Fruit fly (Drosophila melanogaster) whole organism, embryonic: Measurements from ENCODE around the gene CG5776.

Experiments used
- B-H2 ChIP-seq: fragments of 200-800 bp; sonication (Bioruptor generic); optimal IDR thresholded peaks from 2 replicates; lab custom pipeline; 2018; ENCODE audit warnings: missing biosample characterization, mild to moderate bottlenecking, missing genetic modification characterization
- CG10431 ChIP-seq: fragments of 200-800 bp; sonication (Bioruptor generic); optimal IDR thresholded peaks from 3 replicates; lab custom pipeline; 2018; ENCODE audit warnings: missing biosample characterization, mild to moderate bottlenecking, missing genetic modification characterization
- CG11456 ChIP-seq: fragments of 200-800 bp; sonication (Bioruptor generic); IDR thresholded peaks from 3 replicates; pipeline ENCODE4 v1.3.6; 2022; ENCODE audit warnings: missing biosample characterization, missing genetic modification characterization
- CG11723 ChIP-seq: fragments of 200-800 bp; sonication (Bioruptor generic); optimal IDR thresholded peaks from 2 replicates; lab custom pipeline; 2017; ENCODE audit warnings: missing biosample characterization, mild to moderate bottlenecking, missing genetic modification characterization
- CG14860 ChIP-seq: fragments of 200-800 bp; sonication (Bioruptor generic); IDR thresholded peaks from 3 replicates; pipeline ENCODE4 v1.3.6; 2022; ENCODE audit warnings: missing biosample characterization, missing genetic modification characterization; ENCODE audit not compliant: partially characterized antibody
- CG30020 ChIP-seq: fragments of 200-800 bp; optimal IDR thresholded peaks from 2 replicates; lab custom pipeline; 2019; ENCODE audit warnings: missing biosample characterization, mild to moderate bottlenecking, missing genetic modification characterization, moderate library complexity
- CG31224 ChIP-seq: fragments of 200-800 bp; sonication (Bioruptor generic); IDR thresholded peaks from 2 replicates; pipeline ENCODE4 v1.3.6; 2022; ENCODE audit warnings: missing biosample characterization, missing genetic modification characterization
- CG4360 ChIP-seq: fragments of 200-800 bp; sonication (Bioruptor generic); IDR thresholded peaks from 2 replicates; pipeline ENCODE4 v1.3.6; 2022; ENCODE audit warnings: missing biosample characterization, missing genetic modification characterization
- CG4707 ChIP-seq: fragments of 200-800 bp; sonication (Bioruptor generic); optimal IDR thresholded peaks from 2 replicates; lab custom pipeline; 2018; ENCODE audit warnings: missing biosample characterization, mild to moderate bottlenecking, missing genetic modification characterization, moderate library complexity
- CG4730 ChIP-seq: fragments of 200-800 bp; sonication (Bioruptor generic); IDR thresholded peaks from 2 replicates; pipeline ENCODE4 v1.3.6; 2022; ENCODE audit warnings: missing biosample characterization, missing genetic modification characterization
- CG5245 ChIP-seq: fragments of 200-800 bp; sonication (Bioruptor generic); optimal IDR thresholded peaks from 3 replicates; lab custom pipeline; 2016; ENCODE audit warnings: missing biosample characterization, missing genetic modification characterization
- CG6175 ChIP-seq: fragments of 200-800 bp; sonication (Bioruptor generic); IDR thresholded peaks from 3 replicates; pipeline ENCODE4 v1.3.6; 2022; ENCODE audit warnings: missing biosample characterization, missing genetic modification characterization
- CG8388 ChIP-seq: fragments of 200-800 bp; sonication (Bioruptor generic); optimal IDR thresholded peaks from 2 replicates; lab custom pipeline; 2019; ENCODE audit warnings: missing biosample characterization, mild to moderate bottlenecking, missing genetic modification characterization, moderate library complexity
- CG8924 ChIP-seq: fragments of 200-800 bp; optimal IDR thresholded peaks from 3 replicates; lab custom pipeline; 2019; ENCODE audit warnings: missing biosample characterization, mild to moderate bottlenecking, missing genetic modification characterization, moderate library complexity
- CG9727 ChIP-seq: fragments of 200-800 bp; sonication (Bioruptor generic); optimal IDR thresholded peaks from 3 replicates; lab custom pipeline; 2017; ENCODE audit warnings: missing biosample characterization, mild to moderate bottlenecking, missing genetic modification characterization
- Camta ChIP-seq: fragments of 200-800 bp; sonication (Bioruptor generic); optimal IDR thresholded peaks from 2 replicates; lab custom pipeline; 2016; ENCODE audit warnings: missing biosample characterization, missing genetic modification characterization
- D ChIP-seq, 2 experiments: fragments of 200-800 bp in 1 of 2; fragments of >200 bp in 1 of 2; sonication (Bioruptor generic) in 1 of 2; optimal IDR thresholded peaks; 2 replicates in 1 of 2; 3 replicates in 1 of 2; lab custom pipeline; 2017; ENCODE audit warnings: mild to moderate bottlenecking in 1 of 2, missing biosample characterization in 1 of 2, missing genetic modification characterization in 1 of 2, missing genetic modification reagents in 1 of 2
- Dll ChIP-seq: fragments of 200-800 bp; sonication (Bioruptor generic); IDR thresholded peaks from 4 replicates; pipeline ENCODE4 v1.3.6; 2022; ENCODE audit warnings: missing biosample characterization, missing genetic modification characterization; ENCODE audit not compliant: partially characterized antibody
- Gug ChIP-seq: fragments of 200-800 bp; sonication (Bioruptor generic); IDR thresholded peaks from 4 replicates; pipeline ENCODE4 v1.3.6; 2022; ENCODE audit warnings: missing biosample characterization, missing genetic modification characterization
- HHEX ChIP-seq: fragments of 200-800 bp; sonication (Bioruptor generic); optimal IDR thresholded peaks from 3 replicates; lab custom pipeline; 2017; ENCODE audit warnings: missing biosample characterization, mild to moderate bottlenecking, missing genetic modification characterization, missing genetic modification reagents
- HLH4C ChIP-seq: fragments of 200-800 bp; sonication (Bioruptor generic); IDR thresholded peaks from 3 replicates; pipeline ENCODE4 v1.3.6; 2022; ENCODE audit warnings: missing biosample characterization, missing genetic modification characterization; ENCODE audit not compliant: partially characterized antibody
- HLH54F ChIP-seq: fragments of 200-800 bp; sonication (Bioruptor generic); optimal IDR thresholded peaks from 3 replicates; lab custom pipeline; 2016; ENCODE audit warnings: missing biosample characterization, missing genetic modification characterization
- Hr3 ChIP-seq: fragments of 200-800 bp; sonication (Bioruptor generic); optimal IDR thresholded peaks from 3 replicates; lab custom pipeline; 2016; ENCODE audit warnings: missing biosample characterization, missing genetic modification characterization
- Hr39 ChIP-seq: fragments of >200 bp; optimal IDR thresholded peaks from 2 replicates; lab custom pipeline; 2017
- Nf-YC ChIP-seq: fragments of 200-800 bp; optimal IDR thresholded peaks from 3 replicates; lab custom pipeline; 2019; ENCODE audit warnings: missing biosample characterization, mild to moderate bottlenecking, missing genetic modification characterization, moderate library complexity
- Poxn ChIP-seq: fragments of 200-800 bp; sonication (Bioruptor generic); IDR thresholded peaks from 2 replicates; pipeline ENCODE4 v1.3.6; 2022; ENCODE audit warnings: missing biosample characterization, missing genetic modification characterization
- Sry-δ ChIP-seq: fragments of 200-800 bp; sonication (Bioruptor generic); optimal IDR thresholded peaks from 2 replicates; lab custom pipeline; 2016; ENCODE audit warnings: missing biosample characterization, missing genetic modification characterization
- Trl ChIP-seq, 3 experiments: fragments of >200 bp in 2 of 3; fragments of 200-800 bp in 1 of 3; sonication (Bioruptor generic) in 1 of 3; optimal IDR thresholded peaks; 2 replicates in 1 of 3; 3 replicates in 2 of 3; lab custom pipeline; 2016 to 2017; ENCODE audit warnings: missing biosample characterization in 1 of 3, missing genetic modification characterization in 1 of 3
- ash1 ChIP-seq: fragments of 200-800 bp; sonication (Bioruptor generic); optimal IDR thresholded peaks from 2 replicates; lab custom pipeline; 2018; ENCODE audit warnings: missing biosample characterization, mild to moderate bottlenecking, missing genetic modification characterization
- cg ChIP-seq: fragments of 200-800 bp; sonication (Bioruptor generic); optimal IDR thresholded peaks from 3 replicates; lab custom pipeline; 2019; ENCODE audit warnings: missing biosample characterization, mild to moderate bottlenecking, missing genetic modification characterization, moderate library complexity
- da ChIP-seq: fragments of 200-800 bp; sonication (Bioruptor generic); optimal IDR thresholded peaks from 2 replicates; lab custom pipeline; 2016; ENCODE audit warnings: missing biosample characterization, missing genetic modification characterization
- dysf ChIP-seq: fragments of 200-800 bp; sonication (Bioruptor generic); IDR thresholded peaks from 3 replicates; pipeline ENCODE4 v1.3.6; 2022; ENCODE audit warnings: missing biosample characterization, missing genetic modification characterization
- eve ChIP-seq, 2 experiments: fragments of >200 bp; optimal IDR thresholded peaks; 2 replicates each; lab custom pipeline; 2017; ENCODE audit warnings: missing biosample characterization in 2 of 2, missing genetic modification characterization in 2 of 2
- fd3F ChIP-seq: fragments of 200-800 bp; sonication (Bioruptor generic); optimal IDR thresholded peaks from 2 replicates; lab custom pipeline; 2018; ENCODE audit warnings: missing biosample characterization, mild to moderate bottlenecking, missing genetic modification characterization, moderate library complexity
- gsb-n ChIP-seq: fragments of 200-800 bp; sonication (Bioruptor generic); optimal IDR thresholded peaks from 3 replicates; lab custom pipeline; 2018; ENCODE audit warnings: missing biosample characterization, mild to moderate bottlenecking, missing genetic modification characterization
- h ChIP-seq: fragments of >200 bp; optimal IDR thresholded peaks from 2 replicates; lab custom pipeline; 2017
- ind ChIP-seq: fragments of 200-800 bp; sonication (Bioruptor generic); optimal IDR thresholded peaks from 3 replicates; lab custom pipeline; 2016; ENCODE audit warnings: missing biosample characterization, missing genetic modification characterization
- lilli ChIP-seq: fragments of 200-800 bp; sonication (Bioruptor generic); optimal IDR thresholded peaks from 3 replicates; lab custom pipeline; 2016; ENCODE audit warnings: missing biosample characterization, missing genetic modification characterization
- mirr ChIP-seq: fragments of 200-800 bp; sonication (Bioruptor generic); optimal IDR thresholded peaks from 3 replicates; lab custom pipeline; 2018; ENCODE audit warnings: missing biosample characterization, mild to moderate bottlenecking, missing genetic modification characterization
- pros ChIP-seq: fragments of 200-800 bp; sonication (Bioruptor generic); optimal IDR thresholded peaks from 3 replicates; lab custom pipeline; 2019; ENCODE audit warnings: missing biosample characterization, mild to moderate bottlenecking, missing genetic modification characterization, moderate library complexity
- scrt ChIP-seq: fragments of 200-800 bp; sonication (Bioruptor generic); optimal IDR thresholded peaks from 2 replicates; lab custom pipeline; 2018; ENCODE audit warnings: missing biosample characterization, mild to moderate bottlenecking, missing genetic modification characterization, moderate library complexity
- sqz ChIP-seq: fragments of 200-800 bp; sonication (Bioruptor generic); optimal IDR thresholded peaks from 3 replicates; lab custom pipeline; 2018; ENCODE audit warnings: missing biosample characterization, mild to moderate bottlenecking, missing genetic modification characterization
- sr ChIP-seq: fragments of 200-800 bp; sonication (Bioruptor generic); IDR thresholded peaks from 3 replicates; pipeline ENCODE4 v1.3.6; 2022; ENCODE audit warnings: missing biosample characterization, missing genetic modification characterization
- ssp ChIP-seq: fragments of 200-800 bp; sonication (Bioruptor generic); IDR thresholded peaks from 2 replicates; pipeline ENCODE4 v1.3.6; 2022; ENCODE audit warnings: missing biosample characterization, missing genetic modification characterization
- tll ChIP-seq, 2 experiments: fragments of 200-800 bp in 1 of 2; fragments of >200 bp in 1 of 2; sonication (Bioruptor generic) in 1 of 2; optimal IDR thresholded peaks; 2 replicates each; lab custom pipeline; 2017 to 2019; ENCODE audit warnings: missing biosample characterization in 2 of 2, missing genetic modification characterization in 2 of 2, mild to moderate bottlenecking in 1 of 2, moderate library complexity in 1 of 2
- ttk ChIP-seq: fragments of 200-800 bp; sonication (Bioruptor generic); IDR thresholded peaks from 2 replicates; pipeline ENCODE4 v2.1.2; 2022; ENCODE audit warnings: missing biosample characterization, missing genetic modification characterization
- unc-4 ChIP-seq: fragments of 200-800 bp; sonication (Bioruptor generic); IDR thresholded peaks from 2 replicates; pipeline ENCODE4 v1.3.6; 2022; ENCODE audit warnings: missing biosample characterization, missing genetic modification characterization; ENCODE audit not compliant: partially characterized antibody
- vnd ChIP-seq: fragments of 200-800 bp; sonication (Bioruptor generic); IDR thresholded peaks from 3 replicates; pipeline ENCODE4 v1.3.6; 2022; ENCODE audit warnings: missing biosample characterization, missing genetic modification characterization; ENCODE audit not compliant: partially characterized antibody
- vvl ChIP-seq: fragments of 200-800 bp; sonication (Bioruptor generic); IDR thresholded peaks from 2 replicates; pipeline ENCODE4 v1.3.6; 2022; ENCODE audit warnings: missing biosample characterization, missing genetic modification characterization
- yki ChIP-seq: fragments of >200 bp; optimal IDR thresholded peaks from 3 replicates; lab custom pipeline; 2018

Gene CG5776

DNA sequence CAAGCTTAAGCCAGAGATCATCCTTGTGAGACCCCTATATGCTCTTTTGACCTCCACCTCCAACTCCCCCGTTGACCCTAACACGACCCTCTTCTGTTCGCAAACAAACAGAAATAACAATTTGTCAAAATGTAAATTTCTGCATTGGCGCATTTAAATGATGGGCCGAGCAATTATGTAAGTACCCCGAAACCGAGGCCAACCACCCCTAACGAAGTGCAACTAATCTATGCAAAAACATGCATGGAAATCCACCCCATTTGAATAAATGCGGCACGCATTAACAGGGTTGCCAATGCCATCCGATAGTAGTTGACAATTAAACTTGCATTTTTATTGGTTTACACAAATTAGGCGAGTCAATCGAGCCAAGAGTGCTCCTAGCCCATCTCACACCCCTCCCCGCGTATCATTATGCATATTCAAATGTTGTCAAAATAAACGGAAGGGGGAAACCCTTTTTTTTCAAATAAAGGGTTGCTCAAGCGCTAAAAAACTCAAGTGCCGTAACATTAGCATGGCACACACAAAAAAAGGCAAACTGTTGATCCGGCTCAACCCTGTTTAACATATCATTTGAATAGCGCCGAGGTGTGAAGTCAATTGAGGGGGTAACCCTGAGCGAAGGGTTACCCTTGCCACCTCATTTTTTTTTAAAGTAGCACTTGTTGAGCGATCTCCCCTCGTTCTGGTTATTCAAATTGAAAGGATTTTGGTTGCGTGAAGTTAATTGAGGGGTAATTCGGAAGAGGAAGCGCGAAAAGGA lies 22.5 kb downstream of the CG5776 start (continued):
- TF ChIP-seq HHEX (GFP tag; lab: Kevin White, UChicago) (no peak), h (lab: Kevin White, UChicago) (no peak), B-H2 (GFP tag; lab: Kevin White, UChicago) (no peak), eve (GFP tag; optimal IDR thresholded peaks at IDR 0.05; lab: Kevin White, UChicago) (no peak), fd3F (GFP tag; lab: Kevin White, UChicago) (no peak), Camta (no peak), ttk (GFP tag; lab: Robert Waterston, UW) (no peak), Hr39 (lab: Kevin White, UChicago) (no peak), ssp (GFP tag; lab: Robert Waterston, UW) (no peak), HLH4C (GFP tag; lab: Robert Waterston, UW) (no peak), ash1 (GFP tag; lab: Kevin White, UChicago) (no peak), CG14860 (no peak), Sry-δ (GFP tag; lab: Kevin White, UChicago) (no peak), CG8924 (tag; lab: Kevin White, UChicago) (peak; percentile 1), Trl (optimal IDR thresholded peaks at IDR 0.05; lab: Kevin White, UChicago) (no peak), Trl (GFP tag; optimal IDR thresholded peaks at IDR 0.05; lab: Kevin White, UChicago) (no peak), scrt (GFP tag; lab: Kevin White, UChicago) (peak; percentile 89), tll (GFP tag; optimal IDR thresholded peaks at IDR 0.05; lab: Kevin White, UChicago) (peak in 1 of 2 experiments; percentile 54), yki (lab: Kevin White, UChicago) (no peak), CG9727 (GFP tag; lab: Kevin White, UChicago) (no peak), CG31224 (GFP tag; lab: Robert Waterston, UW) (no peak), Poxn (no peak), mirr (GFP tag; lab: Kevin White, UChicago) (no peak), Nf-YC (peak; percentile 57), gsb-n (tag; lab: Kevin White, UChicago) (peak; percentile 90), CG4360 (GFP tag; lab: Robert Waterston, UW) (no peak), CG6175 (GFP tag; lab: Robert Waterston, UW) (no peak), CG11723 (GFP tag; lab: Kevin White, UChicago) (no peak), unc-4 (GFP tag; lab: Robert Waterston, UW) (no peak), vvl (GFP tag; lab: Robert Waterston, UW) (peak; percentile 77), Hr3 (GFP tag; lab: Kevin White, UChicago) (no peak), ind (GFP tag; lab: Kevin White, UChicago) (no peak), Dll (0 out of 4 replicates have a peak, but pooled peaks have one; percentile 21), CG10431 (GFP tag; lab: Kevin White, UChicago) (peak; percentile 48), vnd (no peak), Gug (no peak), CG4707 (GFP tag; lab: Kevin White, UChicago) (no peak), pros (GFP tag; lab: Kevin White, UChicago) (peak; percentile 77), sr (GFP tag; lab: Robert Waterston, UW) (no peak), sqz (GFP tag; lab: Kevin White, UChicago) (peak; percentile 92), D (optimal IDR thresholded peaks at IDR 0.05; lab: Kevin White, UChicago) (no peak), D (GFP tag; optimal IDR thresholded peaks at IDR 0.05; lab: Kevin White, UChicago) (peak; percentile 29), CG4730 (GFP tag; lab: Robert Waterston, UW) (no peak), CG11456 (GFP tag; lab: Robert Waterston, UW) (no peak), cg (GFP tag; lab: Kevin White, UChicago) (no peak), CG5245 (no peak), CG8388 (GFP tag; lab: Kevin White, UChicago) (no peak), CG30020 (tag; lab: Kevin White, UChicago) (no peak), lilli (no peak), da (GFP tag; lab: Kevin White, UChicago) (no peak), dysf (GFP tag; lab: Robert Waterston, UW) (no peak), HLH54F (GFP tag; lab: Kevin White, UChicago) (no peak)
